Worm (Caenorhabditis elegans) whole organism, midembryonic: ENCODE measurements around the gene F33G12.7.

Experiments used
- T22C8.4 ChIP-seq: fragments of 200-800 bp; sonication (Bioruptor generic); IDR thresholded peaks from 2 replicates; pipeline ENCODE4 v1.3.6; 2022; ENCODE audit warnings: missing genetic modification characterization, missing compliant biosample characterization
- cog-1 ChIP-seq: sonication (generic microtip); optimal IDR thresholded peaks from 2 replicates; lab custom pipeline; 2016; ENCODE audit warnings: missing genetic modification characterization, missing compliant biosample characterization
- flt-1 ChIP-seq: fragments of 200-800 bp; sonication (Bioruptor generic); IDR thresholded peaks from 2 replicates; pipeline ENCODE4 v1.3.6; 2022; ENCODE audit warnings: missing genetic modification characterization, missing compliant biosample characterization
- med-1 ChIP-seq: sonication (generic microtip); optimal IDR thresholded peaks from 2 replicates; lab custom pipeline; 2017; ENCODE audit warnings: missing genetic modification characterization, mild to moderate bottlenecking, missing compliant biosample characterization, antibody characterized with exemption, missing genetic modification reagents; ENCODE audit not compliant: insufficient read depth
- ref-1 ChIP-seq: fragments of 200-800 bp; sonication (Bioruptor generic); conservative IDR thresholded peaks from 2 replicates; pipeline ENCODE4 v1.3.6; 2022; ENCODE audit warnings: missing genetic modification reagents, missing genetic modification characterization, missing compliant biosample characterization
- tab-1 ChIP-seq: fragments of 200-800 bp; sonication (Bioruptor generic); IDR thresholded peaks from 2 replicates; pipeline ENCODE4 v1.3.6; 2022; ENCODE audit warnings: missing genetic modification characterization, missing compliant biosample characterization
- ztf-23 ChIP-seq: fragments of 200-800 bp; sonication (Bioruptor generic); IDR thresholded peaks from 2 replicates; pipeline ENCODE4 v1.3.6; 2022; ENCODE audit warnings: missing genetic modification reagents, missing genetic modification characterization, missing compliant biosample characterization
- ztf-29 ChIP-seq: fragments of 200-800 bp; sonication (Bioruptor generic); IDR thresholded peaks from 2 replicates; pipeline ENCODE4 v1.3.6; 2022; ENCODE audit warnings: missing genetic modification reagents, missing genetic modification characterization, missing compliant biosample characterization

ce11 chrII:5019389-5020108, 20.9 kb downstream of the F33G12.7 start:
- TF ChIP-seq ref-1 (GFP tag; lab: Robert Waterston, UW) (no peak), ztf-23 (GFP tag; lab: Robert Waterston, UW) (no peak), tab-1 (GFP tag; lab: Robert Waterston, UW) (no peak), med-1 (GFP tag; lab: Kevin White, UChicago) (no peak), cog-1 (no peak), T22C8.4 (GFP tag; lab: Robert Waterston, UW) (no peak), flt-1 (GFP tag; lab: Robert Waterston, UW) (no peak), ztf-29 (GFP tag; lab: Robert Waterston, UW) (no peak)
